Fruit fly (Drosophila melanogaster) whole organism, wandering third instar larva: Measurements from ENCODE around the gene beat-IIa.

ENCODE experiments used
- CG32264 ChIP-seq: fragments of 200-800 bp; sonication (Bioruptor generic); optimal IDR thresholded peaks from 2 replicates; lab custom pipeline; 2016; ENCODE audit warnings: missing biosample characterization, missing genetic modification characterization
- CG9705 ChIP-seq: fragments of 200-800 bp; sonication (Bioruptor generic); optimal IDR thresholded peaks from 2 replicates; lab custom pipeline; 2018; ENCODE audit warnings: missing biosample characterization, mild to moderate bottlenecking, missing genetic modification characterization
- CrebA ChIP-seq: fragments of 200-800 bp; sonication (Bioruptor generic); optimal IDR thresholded peaks from 2 replicates; lab custom pipeline; 2016; ENCODE audit warnings: missing biosample characterization, mild to moderate bottlenecking, missing genetic modification characterization, borderline replicate concordance
- Dfd ChIP-seq: fragments of >200 bp; optimal IDR thresholded peaks from 2 replicates; lab custom pipeline; 2017; ENCODE audit warnings: missing biosample characterization, missing genetic modification characterization
- Dif ChIP-seq: fragments of 200-275, 200-300 bp; sonication (Bioruptor generic); optimal IDR thresholded peaks from 2 replicates; lab custom pipeline; 2018; ENCODE audit warnings: missing biosample characterization, missing genetic modification characterization; ENCODE audit not compliant: partially characterized antibody
- GATAd ChIP-seq: sonication (Bioruptor generic); optimal IDR thresholded peaks from 2 replicates; lab custom pipeline; 2016; ENCODE audit warnings: missing biosample characterization, missing genetic modification characterization
- HLH106 ChIP-seq: fragments of 200-800 bp; optimal IDR thresholded peaks from 3 replicates; lab custom pipeline; 2019; ENCODE audit warnings: missing biosample characterization, mild to moderate bottlenecking, missing genetic modification characterization, moderate library complexity
- Hnf4 ChIP-seq: fragments of 200-800 bp; sonication (Bioruptor generic); optimal IDR thresholded peaks from 2 replicates; lab custom pipeline; 2016; ENCODE audit warnings: missing biosample characterization, mild to moderate bottlenecking, missing genetic modification characterization
- Hr78 ChIP-seq: fragments of >200 bp; optimal IDR thresholded peaks from 2 replicates; lab custom pipeline; 2017; ENCODE audit warnings: missing biosample characterization, missing genetic modification characterization
- Hr83 ChIP-seq: fragments of 200-300 bp; sonication (Bioruptor generic); optimal IDR thresholded peaks from 2 replicates; lab custom pipeline; 2016; ENCODE audit warnings: missing biosample characterization, mild to moderate bottlenecking, missing genetic modification characterization, moderate library complexity; ENCODE audit not compliant: poor library complexity, severe bottlenecking
- Jra ChIP-seq: sonication (Bioruptor generic); optimal IDR thresholded peaks from 2 replicates; lab custom pipeline; 2016; ENCODE audit warnings: missing biosample characterization, missing genetic modification characterization
- Mio ChIP-seq: sonication (Bioruptor generic); optimal IDR thresholded peaks from 2 replicates; lab custom pipeline; 2016; ENCODE audit warnings: missing biosample characterization, missing genetic modification characterization
- Myc ChIP-seq: fragments of >200 bp; optimal IDR thresholded peaks from 2 replicates; lab custom pipeline; 2017
- N ChIP-seq: fragments of >200 bp; optimal IDR thresholded peaks from 2 replicates; lab custom pipeline; 2018; ENCODE audit warnings: missing biosample characterization, missing external identifiers, missing genetic modification characterization
- OdsH ChIP-seq: fragments of 200-800 bp; sonication (Bioruptor generic); optimal IDR thresholded peaks from 2 replicates; lab custom pipeline; 2016; ENCODE audit warnings: missing biosample characterization, mild to moderate bottlenecking, missing genetic modification characterization
- Rel ChIP-seq, 2 experiments: fragments of 200-800 bp; sonication (Bioruptor generic) in 1 of 2; optimal IDR thresholded peaks; 2 replicates in 1 of 2; 3 replicates in 1 of 2; lab custom pipeline; 2016 to 2019; ENCODE audit warnings: mild to moderate bottlenecking in 2 of 2, missing biosample characterization in 2 of 2, missing genetic modification characterization in 2 of 2, moderate library complexity in 1 of 2
- Sp1 ChIP-seq: fragments of 200-800 bp; sonication (Bioruptor generic); optimal IDR thresholded peaks from 3 replicates; lab custom pipeline; 2019; ENCODE audit warnings: missing biosample characterization, mild to moderate bottlenecking, missing genetic modification characterization, moderate library complexity
- Vsx2 ChIP-seq: fragments of 200-300, 225-300 bp; sonication (Bioruptor generic); optimal IDR thresholded peaks from 2 replicates; lab custom pipeline; 2018; ENCODE audit warnings: missing biosample characterization, missing genetic modification characterization; ENCODE audit not compliant: partially characterized antibody
- br ChIP-seq: fragments of 200-800 bp; sonication (Bioruptor generic); optimal IDR thresholded peaks from 2 replicates; lab custom pipeline; 2016; ENCODE audit warnings: missing biosample characterization, missing genetic modification characterization
- brk ChIP-seq: fragments of 200-800 bp; sonication (Bioruptor generic); optimal IDR thresholded peaks from 2 replicates; lab custom pipeline; 2016; ENCODE audit warnings: missing biosample characterization, mild to moderate bottlenecking, missing genetic modification characterization
- dl ChIP-seq, 2 experiments: fragments of 175-275, 200-275 bp in 1 of 2; fragments of 200-275 bp in 1 of 2; sonication (Bioruptor generic); optimal IDR thresholded peaks; lab custom pipeline; 2018; ENCODE audit warnings: mild to moderate bottlenecking in 2 of 2, missing biosample characterization in 2 of 2, missing genetic modification characterization in 2 of 2, moderate library complexity in 2 of 2; ENCODE audit not compliant: partially characterized antibody in 2 of 2, insufficient read depth in 1 of 2
- dmrt93B ChIP-seq: fragments of 200-800 bp; sonication (Bioruptor generic); optimal IDR thresholded peaks from 2 replicates; lab custom pipeline; 2018; ENCODE audit warnings: missing biosample characterization, mild to moderate bottlenecking, missing genetic modification characterization
- dsf ChIP-seq: sonication (Bioruptor generic); optimal IDR thresholded peaks from 2 replicates; lab custom pipeline; 2016; ENCODE audit warnings: missing biosample characterization, missing genetic modification characterization, borderline replicate concordance
- foxo ChIP-seq, 2 experiments: fragments of 200-800 bp; sonication (Bioruptor generic); optimal IDR thresholded peaks; 2 replicates in 1 of 2; 3 replicates in 1 of 2; lab custom pipeline; 2016 to 2017; ENCODE audit warnings: missing biosample characterization in 2 of 2, missing genetic modification characterization in 2 of 2
- fru ChIP-seq: fragments of 200-800 bp; sonication (Bioruptor generic); optimal IDR thresholded peaks from 3 replicates; lab custom pipeline; 2016; ENCODE audit warnings: missing biosample characterization, mild to moderate bottlenecking, missing genetic modification characterization
- h ChIP-seq: fragments of 200-800 bp; sonication (Bioruptor generic); optimal IDR thresholded peaks from 3 replicates; lab custom pipeline; 2016; ENCODE audit warnings: missing biosample characterization, mild to moderate bottlenecking, missing genetic modification characterization
- jim ChIP-seq: fragments of 175-275, 200-325 bp; sonication (Bioruptor generic); optimal IDR thresholded peaks from 2 replicates; lab custom pipeline; 2016; ENCODE audit warnings: missing biosample characterization, mild to moderate bottlenecking, missing genetic modification characterization
- lola ChIP-seq: fragments of >200 bp; optimal IDR thresholded peaks from 2 replicates; lab custom pipeline; 2017; ENCODE audit warnings: missing biosample characterization, missing genetic modification characterization
- pan ChIP-seq: fragments of >200 bp; optimal IDR thresholded peaks from 2 replicates; lab custom pipeline; 2017
- psq ChIP-seq: fragments of 200-800 bp; sonication (Bioruptor generic); optimal IDR thresholded peaks from 3 replicates; lab custom pipeline; 2017; ENCODE audit warnings: missing biosample characterization, mild to moderate bottlenecking, missing genetic modification characterization, moderate library complexity
- rgr ChIP-seq: fragments of 200-800 bp; sonication (Bioruptor generic); optimal IDR thresholded peaks from 3 replicates; lab custom pipeline; 2016; ENCODE audit warnings: missing biosample characterization, mild to moderate bottlenecking, missing genetic modification characterization
- sage ChIP-seq: fragments of 200-800 bp; sonication (Bioruptor generic); optimal IDR thresholded peaks from 2 replicates; lab custom pipeline; 2016; ENCODE audit warnings: missing biosample characterization, mild to moderate bottlenecking, missing genetic modification characterization
- sv ChIP-seq: fragments of 200-800 bp; sonication (Bioruptor generic); optimal IDR thresholded peaks from 3 replicates; lab custom pipeline; 2016; ENCODE audit warnings: missing biosample characterization, missing genetic modification characterization
- tai ChIP-seq: sonication (Bioruptor generic); optimal IDR thresholded peaks from 2 replicates; lab custom pipeline; 2016; ENCODE audit warnings: missing biosample characterization, missing genetic modification characterization
- woc ChIP-seq: sonication (Bioruptor generic); optimal IDR thresholded peaks from 2 replicates; lab custom pipeline; 2016; ENCODE audit warnings: missing biosample characterization, mild to moderate bottlenecking, missing genetic modification characterization

beat-IIa gene

DNA sequence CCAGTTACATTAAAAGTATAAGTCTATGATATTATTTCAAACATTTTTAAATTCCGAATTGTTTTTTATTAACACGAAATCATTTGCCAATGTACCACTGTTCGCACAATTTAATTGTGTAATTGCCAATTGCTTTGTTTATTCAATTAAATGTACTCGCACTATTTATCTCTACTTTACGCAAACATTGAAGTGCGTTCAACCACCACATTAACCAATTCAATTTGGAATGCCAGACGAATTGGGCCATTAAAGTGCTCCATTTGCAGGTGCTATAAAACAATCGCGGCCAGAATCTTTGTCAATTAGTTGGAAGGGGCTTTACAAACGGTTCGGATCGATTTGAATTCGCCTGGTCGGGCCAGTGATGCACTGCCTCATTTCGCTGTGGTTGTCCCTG, 44.9 kb upstream of the beat-IIa start, which contains the start of gene CG5863:
CG5863 (plus strand) TSS at position 301 of the 400 bp plus-strand sequence.
- TF ChIP-seq Hnf4 (no peak), jim (GFP tag; lab: Kevin White, UChicago) (no peak), pan (lab: Kevin White, UChicago) (no peak), Vsx2 (GFP tag; lab: Kevin White, UChicago) (no peak), Dfd (GFP tag; lab: Kevin White, UChicago) (no peak), dmrt93B (no peak), HLH106 (tag; lab: Kevin White, UChicago) (no peak), CG32264 (GFP tag; lab: Kevin White, UChicago) (no peak), dl (GFP tag; optimal IDR thresholded peaks at IDR 0.05; lab: Kevin White, UChicago; ENCODE audit: insufficient read depth in 1 of 2, partially characterized antibody in 2 of 2) (no peak), Dif (GFP tag; lab: Kevin White, UChicago) (no peak), tai (GFP tag; lab: Kevin White, UChicago) (no peak), CrebA (GFP tag; lab: Kevin White, UChicago) (no peak), brk (GFP tag; lab: Kevin White, UChicago) (no peak), dsf (GFP tag; lab: Kevin White, UChicago) (no peak), N (GFP tag; lab: Kevin White, UChicago) (no peak), Hr78 (GFP tag; lab: Kevin White, UChicago) (no peak), psq (GFP tag; lab: Kevin White, UChicago) (no peak), lola (no peak), Myc (lab: Kevin White, UChicago) (no peak)

DNA sequence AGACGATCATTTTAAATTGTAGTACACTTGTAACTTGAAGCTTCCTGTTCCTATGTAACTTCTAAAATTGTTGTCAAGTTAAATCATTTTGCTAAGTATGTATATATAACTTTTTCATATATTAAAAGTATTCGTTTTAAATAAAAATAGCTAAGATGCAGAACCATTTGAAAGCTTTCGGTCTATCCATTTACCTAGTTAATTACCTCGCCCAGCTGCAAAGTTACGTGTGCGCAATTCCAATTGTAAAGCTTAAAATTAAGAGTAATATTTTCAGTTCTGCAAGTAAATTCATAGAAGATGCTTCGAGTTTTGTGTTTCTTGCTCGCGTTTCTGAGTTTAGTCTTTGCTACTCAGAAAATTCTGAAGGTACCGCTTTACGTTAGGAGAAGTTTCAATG, 43.4 kb upstream of the beat-IIa start, which contains the start of gene CG5860:
CG5860 (plus strand) TSS at position 301 of the 400 bp plus-strand sequence.
- no peak for TF ChIP-seq Sp1
- TF ChIP-seq dmrt93B = no peak
- no peak for TF ChIP-seq lola
- no peak for TF ChIP-seq brk (GFP tag; lab: Kevin White, UChicago)
- TF ChIP-seq CG9705 (GFP tag; lab: Kevin White, UChicago) = no peak
- TF ChIP-seq HLH106 (tag; lab: Kevin White, UChicago) = no peak
- TF ChIP-seq Hr78 (GFP tag; lab: Kevin White, UChicago) = no peak
- no peak for TF ChIP-seq sv (GFP tag; lab: Kevin White, UChicago)
- TF ChIP-seq h (GFP tag; lab: Kevin White, UChicago) = no peak
- no peak for TF ChIP-seq Rel (GFP tag; optimal IDR thresholded peaks at IDR 0.05; lab: Kevin White, UChicago)
- TF ChIP-seq Rel (tag; optimal IDR thresholded peaks at IDR 0.05; lab: Kevin White, UChicago) = no peak
- no peak for TF ChIP-seq rgr
- TF ChIP-seq Hr83 (GFP tag; lab: Kevin White, UChicago) = no peak
- no peak for TF ChIP-seq Hnf4
- no peak for TF ChIP-seq CrebA (GFP tag; lab: Kevin White, UChicago)
- TF ChIP-seq foxo (GFP tag; optimal IDR thresholded peaks at IDR 0.05; lab: Kevin White, UChicago) = no peak
- no peak for TF ChIP-seq sage (GFP tag; lab: Kevin White, UChicago)
- no peak for TF ChIP-seq jim (GFP tag; lab: Kevin White, UChicago)
- TF ChIP-seq br = no peak
- no peak for TF ChIP-seq Myc (lab: Kevin White, UChicago)

DNA sequence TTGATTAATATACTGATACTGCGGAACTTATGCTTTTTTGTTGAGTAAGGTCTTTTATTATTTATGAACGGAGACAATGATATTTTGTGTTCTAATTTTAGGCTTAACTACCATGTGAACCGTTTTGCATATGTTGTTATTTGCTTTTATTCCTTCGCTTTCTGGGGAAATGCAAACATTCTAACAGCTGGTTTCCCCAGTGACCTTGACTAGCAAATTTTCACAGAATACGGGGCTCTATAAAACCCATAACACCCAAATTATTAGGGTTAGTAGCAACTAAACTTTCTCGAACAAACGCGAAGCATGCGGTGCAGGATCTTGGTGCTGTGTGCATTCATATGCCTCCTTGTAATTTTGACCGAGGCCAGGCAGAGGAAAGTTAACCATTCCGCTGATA, 41.7 kb upstream of the beat-IIa start, which contains the start of gene CG17283:
CG17283 (plus strand) TSS at position 301 of the 400 bp plus-strand sequence.
- TF ChIP-seq fru (GFP tag; lab: Kevin White, UChicago) (no peak), psq (GFP tag; lab: Kevin White, UChicago) (no peak), N (GFP tag; lab: Kevin White, UChicago) (no peak)

DNA sequence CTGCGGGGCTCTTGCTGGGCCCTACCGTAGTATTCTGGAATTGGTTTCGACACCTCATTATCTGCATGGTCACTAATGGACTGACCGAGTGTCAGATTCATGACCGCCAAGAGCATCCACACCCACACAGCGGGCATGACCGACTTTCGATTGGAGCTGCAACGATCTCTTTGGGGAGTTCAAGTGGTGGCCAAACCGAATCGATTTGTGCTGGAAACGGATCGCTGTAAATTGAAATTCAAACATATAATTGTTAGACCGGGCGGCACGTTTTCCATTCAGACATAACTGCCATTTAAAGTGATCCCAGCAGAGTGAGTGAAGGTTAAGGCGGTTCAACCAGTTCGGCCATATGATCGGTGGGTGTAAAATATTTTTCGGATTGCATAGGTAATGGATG, 40.5 kb upstream of the beat-IIa start, which contains the start of the genes CG42824 and CG42798:
CG42824 (minus strand) TSS at position 101 of the 400 bp plus-strand sequence.
CG42798 (plus strand) TSS at position 268 of the 400 bp plus-strand sequence.
- TF ChIP-seq dsf (GFP tag; lab: Kevin White, UChicago) (no peak), CG32264 (GFP tag; lab: Kevin White, UChicago) (no peak), jim (GFP tag; lab: Kevin White, UChicago) (no peak), Rel (GFP tag; optimal IDR thresholded peaks at IDR 0.05; lab: Kevin White, UChicago) (no peak), Rel (tag; optimal IDR thresholded peaks at IDR 0.05; lab: Kevin White, UChicago) (no peak), GATAd (GFP tag; lab: Kevin White, UChicago) (no peak), Vsx2 (GFP tag; lab: Kevin White, UChicago) (no peak), Sp1 (no peak), Mio (GFP tag; lab: Kevin White, UChicago) (no peak), dmrt93B (no peak), h (GFP tag; lab: Kevin White, UChicago) (no peak), pan (lab: Kevin White, UChicago) (no peak), foxo (GFP tag; optimal IDR thresholded peaks at IDR 0.05; lab: Kevin White, UChicago) (no peak), sage (GFP tag; lab: Kevin White, UChicago) (no peak), brk (GFP tag; lab: Kevin White, UChicago) (no peak), br (no peak), woc (no peak), OdsH (GFP tag; lab: Kevin White, UChicago) (no peak), CrebA (GFP tag; lab: Kevin White, UChicago) (no peak), Jra (GFP tag; lab: Kevin White, UChicago) (no peak)
